Fruit fly (Drosophila melanogaster) S2 (cell line): ENCODE data around the gene CG9672.

Source experiments
- CG8478 ChIP-seq: fragments of >200 bp; optimal IDR thresholded peaks from 2 replicates; lab custom pipeline; 2018
- CTCF ChIP-seq, 2 experiments: fragments of >200 bp; optimal IDR thresholded peaks; 2 replicates each; lab custom pipeline; 2018

DNA sequence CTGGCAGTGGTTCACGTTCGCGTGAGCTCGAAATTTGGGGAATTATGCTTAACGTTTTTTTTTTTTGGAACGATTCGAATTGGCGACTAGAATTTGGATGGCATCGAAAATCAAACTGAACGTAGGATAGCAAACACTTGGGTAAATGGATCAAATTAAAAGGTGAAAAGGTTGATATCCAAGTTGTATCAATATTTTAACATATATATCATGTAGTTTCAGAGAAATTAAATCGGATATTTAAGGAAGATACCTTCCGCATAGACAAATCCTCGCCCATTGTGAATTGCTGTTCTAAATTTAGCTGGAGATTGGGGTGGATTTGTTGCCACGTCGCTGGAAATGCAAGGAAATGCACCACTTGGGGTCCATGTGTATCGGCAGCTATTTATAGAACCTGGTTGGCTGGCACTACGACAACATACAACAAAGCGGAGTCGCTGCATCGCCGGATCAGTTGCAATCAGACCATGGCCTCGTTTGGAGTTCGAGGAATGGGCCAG, 27.8 kb downstream of the CG9672 start, which contains the start of the genes CG13010 and sing:
- TF ChIP-seq CTCF (optimal IDR thresholded peaks at IDR 0.05; lab: Kevin White, UChicago) (no peak), CG8478 (lab: Kevin White, UChicago) (no peak)
